In genomic region chr3L:10674145-10674547, dm6 we compare ENCODE assay signal across 2 fruit fly cellular contexts.
TF ChIP-seq lines count a peak whose summit lies in the region.

No protein-coding gene starts in this region.

TF ChIP-seq in whole organism, embryonic, 481 proteins besides CTCF, POLR2A, EP300 and RAD21 (continued from another document):
- peak; percentile 21; the same call in 1 of the 2 replicates for TF ChIP-seq Adf1 (GFP tag; IDR thresholded peaks at IDR 0.05; lab: Robert Waterston, UW)
- TF ChIP-seq vvl (GFP tag; IDR thresholded peaks at IDR 0.05; lab: Robert Waterston, UW) = peak; percentile 87
- no peak for TF ChIP-seq CG9932 (GFP tag; IDR thresholded peaks at IDR 0.05; lab: Robert Waterston, UW)
- TF ChIP-seq sd (tag; optimal IDR thresholded peaks at IDR 0.05; lab: Kevin White, UChicago) = peak; percentile 80
- TF ChIP-seq CG14050 (GFP tag; IDR thresholded peaks at IDR 0.05; lab: Robert Waterston, UW) = no peak
- no peak for TF ChIP-seq CG30403 (GFP tag; optimal IDR thresholded peaks at IDR 0.05; lab: Kevin White, UChicago)
- TF ChIP-seq cg (GFP tag; optimal IDR thresholded peaks at IDR 0.05; lab: Kevin White, UChicago) = peak; percentile 94
- TF ChIP-seq CG11093 (GFP tag; IDR thresholded peaks at IDR 0.05; lab: Robert Waterston, UW) = no peak
- TF ChIP-seq Deaf1 (tag; optimal IDR thresholded peaks at IDR 0.05; lab: Kevin White, UChicago) = peak; percentile 64
- TF ChIP-seq kni (GFP tag; optimal IDR thresholded peaks at IDR 0.05; lab: Kevin White, UChicago) = peak; percentile 50
- TF ChIP-seq CG6813 (GFP tag; optimal IDR thresholded peaks at IDR 0.05; lab: Kevin White, UChicago) = peak; percentile 12
- no peak for TF ChIP-seq Dip2 (GFP tag; IDR thresholded peaks at IDR 0.05; lab: Robert Waterston, UW)
- 0 out of 2 replicates have a peak, but pooled peaks have one; percentile 16 for TF ChIP-seq E2f2 (GFP tag; IDR thresholded peaks at IDR 0.05; lab: Robert Waterston, UW)
- TF ChIP-seq odd (GFP tag; optimal IDR thresholded peaks at IDR 0.05; lab: Kevin White, UChicago) = no peak
- peak; percentile 79 to 85 for TF ChIP-seq Trl (optimal IDR thresholded peaks at IDR 0.05; lab: Kevin White, UChicago)
- no peak for TF ChIP-seq Trl (GFP tag; optimal IDR thresholded peaks at IDR 0.05; lab: Kevin White, UChicago)
- no peak for TF ChIP-seq bab2 (GFP tag; optimal IDR thresholded peaks at IDR 0.05; lab: Kevin White, UChicago)
- TF ChIP-seq CG6254 (GFP tag; optimal IDR thresholded peaks at IDR 0.05; lab: Kevin White, UChicago) = no peak
- TF ChIP-seq nom (GFP tag; optimal IDR thresholded peaks at IDR 0.05; lab: Kevin White, UChicago) = peak; percentile 21
- no peak for TF ChIP-seq corto (GFP tag; optimal IDR thresholded peaks at IDR 0.05; lab: Kevin White, UChicago)
- TF ChIP-seq Hr39 (optimal IDR thresholded peaks at IDR 0.05; lab: Kevin White, UChicago) = no peak
- peak; percentile 13 for TF ChIP-seq CG33557 (GFP tag; optimal IDR thresholded peaks at IDR 0.05; lab: Kevin White, UChicago)
- no peak for TF ChIP-seq CG6175 (GFP tag; IDR thresholded peaks at IDR 0.05; lab: Robert Waterston, UW)
- no peak for TF ChIP-seq luna (GFP tag; optimal IDR thresholded peaks at IDR 0.05; lab: Kevin White, UChicago)
- TF ChIP-seq CG13287 (GFP tag; IDR thresholded peaks at IDR 0.05; lab: Robert Waterston, UW; ENCODE audit: partially characterized antibody) = peak; percentile 21; the same call in 1 of the 2 replicates
- no peak for TF ChIP-seq CG6791 (GFP tag; IDR thresholded peaks at IDR 0.05; lab: Robert Waterston, UW; ENCODE audit: partially characterized antibody)
- peak; percentile 70 for TF ChIP-seq crol (GFP tag; IDR thresholded peaks at IDR 0.05; lab: Robert Waterston, UW)
- TF ChIP-seq Opbp (GFP tag; IDR thresholded peaks at IDR 0.05; lab: Robert Waterston, UW; ENCODE audit: partially characterized antibody) = 0 out of 3 replicates have a peak, but pooled peaks have one; percentile 54
- TF ChIP-seq CG15479 (GFP tag; optimal IDR thresholded peaks at IDR 0.05; lab: Kevin White, UChicago) = peak; percentile 11
- TF ChIP-seq CG8924 (tag; optimal IDR thresholded peaks at IDR 0.05; lab: Kevin White, UChicago) = peak; percentile 39
- peak; percentile 88 for TF ChIP-seq CG17385 (GFP tag; optimal IDR thresholded peaks at IDR 0.05; lab: Kevin White, UChicago)
- TF ChIP-seq ap (GFP tag; IDR thresholded peaks at IDR 0.05; lab: Robert Waterston, UW) = no peak
- TF ChIP-seq HLHmδ (GFP tag; optimal IDR thresholded peaks at IDR 0.05; lab: Kevin White, UChicago) = peak; percentile 24
- no peak for TF ChIP-seq CG14965 (GFP tag; optimal IDR thresholded peaks at IDR 0.05; lab: Kevin White, UChicago; ENCODE audit: borderline replicate concordance)
- TF ChIP-seq zf30C (GFP tag; optimal IDR thresholded peaks at IDR 0.05; lab: Kevin White, UChicago) = no peak
- TF ChIP-seq HHEX (GFP tag; optimal IDR thresholded peaks at IDR 0.05; lab: Kevin White, UChicago) = peak; percentile 15
- peak; percentile 39 for TF ChIP-seq Med (GFP tag; lab: Kevin White, UChicago)
- 0 out of 2 replicates have a peak, but pooled peaks have one; percentile 41 for TF ChIP-seq CG4360 (GFP tag; IDR thresholded peaks at IDR 0.05; lab: Robert Waterston, UW)
- no peak for TF ChIP-seq lbe (GFP tag; optimal IDR thresholded peaks at IDR 0.05; lab: Kevin White, UChicago)
- TF ChIP-seq CG18619 (GFP tag; optimal IDR thresholded peaks at IDR 0.05; lab: Kevin White, UChicago) = no peak
- TF ChIP-seq CG13296 (GFP tag; optimal IDR thresholded peaks at IDR 0.05; lab: Kevin White, UChicago) = no peak
- no peak for TF ChIP-seq Hmx (GFP tag; optimal IDR thresholded peaks at IDR 0.05; lab: Kevin White, UChicago)
- TF ChIP-seq oc (tag; optimal IDR thresholded peaks at IDR 0.05; lab: Kevin White, UChicago) = peak; percentile 68
- 0 out of 2 replicates have a peak, but pooled peaks have one; percentile 12 for TF ChIP-seq Drgx (GFP tag; IDR thresholded peaks at IDR 0.05; lab: Robert Waterston, UW)
- TF ChIP-seq CG13894 (tag; optimal IDR thresholded peaks at IDR 0.05; lab: Kevin White, UChicago) = peak; percentile 45
- TF ChIP-seq grau (tag; optimal IDR thresholded peaks at IDR 0.05; lab: Kevin White, UChicago) = peak; percentile 47
- no peak for TF ChIP-seq bigmax (GFP tag; optimal IDR thresholded peaks at IDR 0.05; lab: Kevin White, UChicago)
- peak; percentile 58 for TF ChIP-seq CG12769 (tag; optimal IDR thresholded peaks at IDR 0.05; lab: Kevin White, UChicago)
- TF ChIP-seq tll (GFP tag; optimal IDR thresholded peaks at IDR 0.05; lab: Kevin White, UChicago) = peak in 1 of 2 experiments; percentile 26
- TF ChIP-seq CG8290 (GFP tag; optimal IDR thresholded peaks at IDR 0.05; lab: Kevin White, UChicago) = no peak
- peak in 1 of 2 experiments; percentile 33 for TF ChIP-seq CG8290 (tag; optimal IDR thresholded peaks at IDR 0.05; lab: Kevin White, UChicago)
- TF ChIP-seq chinmo (GFP tag; IDR thresholded peaks at IDR 0.05; lab: Robert Waterston, UW; ENCODE audit: partially characterized antibody) = 0 out of 4 replicates have a peak, but pooled peaks have one; percentile 65
- peak; percentile 52 for TF ChIP-seq abd-A (tag; optimal IDR thresholded peaks at IDR 0.05; lab: Kevin White, UChicago)
- peak; percentile 17 for TF ChIP-seq Nf-YC (tag; optimal IDR thresholded peaks at IDR 0.05; lab: Kevin White, UChicago)
- peak; percentile 89 for TF ChIP-seq sens (GFP tag; lab: Kevin White, UChicago)

TF ChIP-seq in whole organism, prepupa, 60 proteins besides CTCF, POLR2A, EP300 and RAD21 (continued from another document):
- peak; percentile 5 for TF ChIP-seq Met (GFP tag; optimal IDR thresholded peaks at IDR 0.05; lab: Kevin White, UChicago)
- no peak for TF ChIP-seq CG9139 (GFP tag; optimal IDR thresholded peaks at IDR 0.05; lab: Kevin White, UChicago)
- peak; percentile 3 for TF ChIP-seq dsx (GFP tag; optimal IDR thresholded peaks at IDR 0.05; lab: Kevin White, UChicago; ENCODE audit: poor library complexity, severe bottlenecking)
- no peak for TF ChIP-seq Smox (GFP tag; optimal IDR thresholded peaks at IDR 0.05; lab: Kevin White, UChicago)
- TF ChIP-seq Eip75B (GFP tag; optimal IDR thresholded peaks at IDR 0.05; lab: Kevin White, UChicago) = no peak
- no peak for TF ChIP-seq CG11762 (GFP tag; optimal IDR thresholded peaks at IDR 0.05; lab: Kevin White, UChicago; ENCODE audit: insufficient read depth)
- no peak for TF ChIP-seq cyc (GFP tag; optimal IDR thresholded peaks at IDR 0.05; lab: Kevin White, UChicago)
- TF ChIP-seq CG3919 (GFP tag; optimal IDR thresholded peaks at IDR 0.05; lab: Kevin White, UChicago) = no peak
- TF ChIP-seq CG6854 (GFP tag; optimal IDR thresholded peaks at IDR 0.05; lab: Kevin White, UChicago) = peak; percentile 21
- no peak for TF ChIP-seq Eip78C (GFP tag; lab: Kevin White, UChicago)
- no peak for TF ChIP-seq CG4318 (GFP tag; optimal IDR thresholded peaks at IDR 0.05; lab: Kevin White, UChicago)
- TF ChIP-seq dac (GFP tag; optimal IDR thresholded peaks at IDR 0.05; lab: Kevin White, UChicago) = no peak
- TF ChIP-seq Blimp-1 (GFP tag; optimal IDR thresholded peaks at IDR 0.05; lab: Kevin White, UChicago) = no peak
- no peak for TF ChIP-seq Hr38 (GFP tag; optimal IDR thresholded peaks at IDR 0.05; lab: Kevin White, UChicago)
- TF ChIP-seq Hr4 (GFP tag; optimal IDR thresholded peaks at IDR 0.05; lab: Kevin White, UChicago) = no peak
- no peak for TF ChIP-seq Ets96B (tag; optimal IDR thresholded peaks at IDR 0.05; lab: Kevin White, UChicago)
- TF ChIP-seq Sox102F (GFP tag; optimal IDR thresholded peaks at IDR 0.05; lab: Kevin White, UChicago) = no peak
- TF ChIP-seq CG11902 (GFP tag; optimal IDR thresholded peaks at IDR 0.05; lab: Kevin White, UChicago) = no peak
- TF ChIP-seq CG8119 (GFP tag; IDR thresholded peaks at IDR 0.05; lab: Robert Waterston, UW) = no peak
- no peak for TF ChIP-seq CG6276 (GFP tag; optimal IDR thresholded peaks at IDR 0.05; lab: Kevin White, UChicago)
- no peak for TF ChIP-seq CG10631 (GFP tag; optimal IDR thresholded peaks at IDR 0.05; lab: Kevin White, UChicago)
- TF ChIP-seq Sox14 (GFP tag; optimal IDR thresholded peaks at IDR 0.05; lab: Kevin White, UChicago) = no peak
- TF ChIP-seq salr (GFP tag; optimal IDR thresholded peaks at IDR 0.05; lab: Kevin White, UChicago) = no peak
- no peak for TF ChIP-seq net (GFP tag; optimal IDR thresholded peaks at IDR 0.05; lab: Kevin White, UChicago)
- TF ChIP-seq CG31627 (GFP tag; optimal IDR thresholded peaks at IDR 0.05; lab: Kevin White, UChicago) = no peak
- TF ChIP-seq CG6808 (GFP tag; optimal IDR thresholded peaks at IDR 0.05; lab: Kevin White, UChicago) = no peak
- no peak for TF ChIP-seq CG16779 (tag; optimal IDR thresholded peaks at IDR 0.05; lab: Kevin White, UChicago)
- no peak for TF ChIP-seq CG34406 (GFP tag; optimal IDR thresholded peaks at IDR 0.05; lab: Kevin White, UChicago)
- TF ChIP-seq lz (GFP tag; optimal IDR thresholded peaks at IDR 0.05; lab: Kevin White, UChicago) = no peak
- TF ChIP-seq CG8632 (GFP tag; optimal IDR thresholded peaks at IDR 0.05; lab: Kevin White, UChicago) = no peak
- peak; percentile 40; the same call in 1 of the 3 replicates for TF ChIP-seq CG6163 (GFP tag; IDR thresholded peaks at IDR 0.05; lab: Robert Waterston, UW)
- no peak for TF ChIP-seq CG11294 (GFP tag; IDR thresholded peaks at IDR 0.05; lab: Robert Waterston, UW)
- no peak for TF ChIP-seq CG15336 (GFP tag; IDR thresholded peaks at IDR 0.05; lab: Robert Waterston, UW)
- TF ChIP-seq CG7368 (GFP tag; optimal IDR thresholded peaks at IDR 0.05; lab: Kevin White, UChicago) = no peak
